Worm (Caenorhabditis elegans): ENCODE data around the gene ocam-1.

The ocam-1 gene

ce11 chrV:14147114-14147513 is 20.4 kb downstream of the ocam-1 start:
- TF ChIP-seq nhr-77 (tag; optimal IDR thresholded peaks at IDR 0.05) (no peak), skn-1 (tag; optimal IDR thresholded peaks at IDR 0.05) (no peak), hlh-4 (tag; optimal IDR thresholded peaks at IDR 0.05) (no peak), nhr-237 (tag; optimal IDR thresholded peaks at IDR 0.05) (no peak), tlp-1 (tag; optimal IDR thresholded peaks at IDR 0.05) (no peak), blmp-1 (tag; optimal IDR thresholded peaks at IDR 0.05) (no peak), nhr-20 (tag; optimal IDR thresholded peaks at IDR 0.05) (no peak), nhr-84 (tag; optimal IDR thresholded peaks at IDR 0.05) (no peak), fkh-8 (tag; optimal IDR thresholded peaks at IDR 0.05) (no peak)

- TF ChIP-seq unc-98 (GFP tag; IDR thresholded peaks at IDR 0.05) (no peak), efl-3 (GFP tag; optimal IDR thresholded peaks at IDR 0.05) (no peak), jun-1 (tag; optimal IDR thresholded peaks at IDR 0.05) (no peak)
Observed at ce11 chrV:14146199-14146598, 21.3 kb downstream of the ocam-1 start, which contains the start of gene acs-10. Gene acs-10 (plus strand): TSS chrV:14146499.

DNA sequence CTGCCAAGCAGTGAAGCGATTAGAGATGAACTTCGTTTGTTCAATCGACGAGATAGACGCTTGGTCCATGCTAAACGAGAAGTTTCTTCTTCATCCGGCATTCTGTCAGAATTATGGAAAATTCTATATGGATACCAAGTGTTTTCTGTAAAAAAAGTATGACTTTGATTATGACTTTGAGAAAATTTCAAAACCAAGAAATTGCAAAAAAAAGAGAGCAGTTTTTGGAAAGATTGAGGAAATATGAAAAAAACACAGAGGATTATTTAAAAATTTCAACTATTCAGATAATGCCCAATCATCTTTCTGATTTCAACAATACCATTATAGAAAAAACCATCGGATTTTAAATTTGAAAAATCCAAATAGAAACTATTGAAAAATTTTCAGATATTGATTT is 22.3 kb downstream of the ocam-1 start, which contains the start of gene par-1:
TSS of gene par-1 (minus strand) at position 101 of the 400 bp plus-strand sequence.
- TF ChIP-seq unc-62 (GFP tag; optimal IDR thresholded peaks at IDR 0.05) (no peak), nhr-47 (tag; optimal IDR thresholded peaks at IDR 0.05) (no peak), xbp-1 (tag; optimal IDR thresholded peaks at IDR 0.05) (no peak), unc-86 (tag; optimal IDR thresholded peaks at IDR 0.05) (no peak), isw-1 (GFP tag; IDR thresholded peaks at IDR 0.05) (no peak), egl-27 (tag; optimal IDR thresholded peaks at IDR 0.05) (no peak), Y116A8C.19 (tag; optimal IDR thresholded peaks at IDR 0.05; ENCODE audit: borderline replicate concordance) (no peak)

ce11 chrV:14143634-14144033 is 23.9 kb downstream of the ocam-1 start:
- TF ChIP-seq tbx-2 (tag; optimal IDR thresholded peaks at IDR 0.05) (peak; percentile 34), ceh-82 (tag; optimal IDR thresholded peaks at IDR 0.05) (peak in 2 of 3 experiments; percentile 33 to 53), sptf-1 (tag; optimal IDR thresholded peaks at IDR 0.05) (no peak), jun-1 (tag; optimal IDR thresholded peaks at IDR 0.05) (no peak), alr-1 (tag; optimal IDR thresholded peaks at IDR 0.05; ENCODE audit: borderline replicate concordance) (no peak), xbp-1 (tag; optimal IDR thresholded peaks at IDR 0.05) (no peak), dpl-1 (GFP tag; optimal IDR thresholded peaks at IDR 0.05) (peak in 1 of 3 experiments; percentile 21), elt-2 (tag; optimal IDR thresholded peaks at IDR 0.05) (no peak), ztf-11 (tag; optimal IDR thresholded peaks at IDR 0.05) (no peak), hpl-2 (GFP tag; optimal IDR thresholded peaks at IDR 0.05) (no peak), sox-4 (tag; optimal IDR thresholded peaks at IDR 0.05) (no peak), skn-1 (tag; optimal IDR thresholded peaks at IDR 0.05) (no peak), dsc-1 (tag; optimal IDR thresholded peaks at IDR 0.05) (peak; percentile 12), nhr-85 (tag) (no peak), hlh-4 (tag; optimal IDR thresholded peaks at IDR 0.05) (no peak), nhr-71 (tag; optimal IDR thresholded peaks at IDR 0.05) (peak; percentile 53), unc-62 (GFP tag; optimal IDR thresholded peaks at IDR 0.05) (no peak), nhr-237 (tag; optimal IDR thresholded peaks at IDR 0.05) (no peak), irx-1 (tag; optimal IDR thresholded peaks at IDR 0.05) (no peak), ets-5 (GFP tag; IDR thresholded peaks at IDR 0.05) (no peak), nhr-90 (tag; optimal IDR thresholded peaks at IDR 0.05; ENCODE audit: poor library complexity) (no peak), unc-30 (tag; optimal IDR thresholded peaks at IDR 0.05) (no peak), lir-3 (tag; optimal IDR thresholded peaks at IDR 0.05; ENCODE audit: poor library complexity) (no peak), pax-3 (tag; optimal IDR thresholded peaks at IDR 0.05) (no peak), egl-27 (tag; optimal IDR thresholded peaks at IDR 0.05) (no peak), nhr-28 (tag; optimal IDR thresholded peaks at IDR 0.05) (no peak), zag-1 (tag; optimal IDR thresholded peaks at IDR 0.05) (no peak), swsn-7 (tag; optimal IDR thresholded peaks at IDR 0.05) (peak; percentile 3), mab-9 (GFP tag; IDR thresholded peaks at IDR 0.05) (peak; percentile 53; the same call in 1 of the 2 replicates), lin-15B (tag; optimal IDR thresholded peaks at IDR 0.05) (no peak), ztf-4 (tag; optimal IDR thresholded peaks at IDR 0.05) (no peak), lin-35 (GFP tag; optimal IDR thresholded peaks at IDR 0.05) (peak in 1 of 2 experiments; percentile 34), Y116A8C.19 (tag; optimal IDR thresholded peaks at IDR 0.05; ENCODE audit: borderline replicate concordance) (no peak), efl-1 (optimal IDR thresholded peaks at IDR 0.05) (peak; percentile 25 to 31), efl-1 (GFP tag; optimal IDR thresholded peaks at IDR 0.05 in 1 of 2) (peak in 1 of 2 experiments; percentile 62), vab-15 (tag; optimal IDR thresholded peaks at IDR 0.05) (no peak)
